Worm (Caenorhabditis elegans) whole organism, L1 larva: Measurements from ENCODE around the gene F48F7.6.

Source experiments
- ceh-82 ChIP-seq, 3 experiments: fragments of 150-350 bp in 1 of 3; sonication (generic microtip) in 2 of 3; optimal IDR thresholded peaks; 2 replicates each; lab custom pipeline; 2014 to 2017; ENCODE audit warnings: missing biosample characterization in 3 of 3, missing genetic modification characterization in 3 of 3
- egl-27 ChIP-seq, 2 experiments: fragments of 150-350 bp in 1 of 2; sonication (generic microtip); optimal IDR thresholded peaks; 3 replicates each; lab custom pipeline; 2017 to 2018; ENCODE audit warnings: missing biosample characterization in 2 of 2, missing genetic modification characterization in 2 of 2, missing genetic modification reagents in 2 of 2
- fkh-10 ChIP-seq: sonication (generic microtip); optimal IDR thresholded peaks from 2 replicates; lab custom pipeline; 2017; ENCODE audit warnings: missing biosample characterization, missing genetic modification reagents, missing genetic modification characterization
- fkh-8 ChIP-seq: sonication (generic microtip); optimal IDR thresholded peaks from 2 replicates; lab custom pipeline; 2016; ENCODE audit warnings: mild to moderate bottlenecking, missing genetic modification characterization, missing compliant biosample characterization
- lin-14 ChIP-seq: fragments of 200-800 bp; sonication (Bioruptor generic); optimal IDR thresholded peaks from 2 replicates; lab custom pipeline; 2018; ENCODE audit warnings: mild to moderate bottlenecking, missing genetic modification characterization, moderate library complexity, missing compliant biosample characterization
- mep-1 ChIP-seq: fragments of 150-350 bp; optimal IDR thresholded peaks from 2 replicates; lab custom pipeline; 2014; ENCODE audit warnings: missing biosample characterization, missing genetic modification characterization
- nhr-76 ChIP-seq: sonication (generic microtip); optimal IDR thresholded peaks from 2 replicates; lab custom pipeline; 2017; ENCODE audit warnings: missing biosample characterization, missing genetic modification characterization
- pag-3 ChIP-seq: sonication (generic microtip); optimal IDR thresholded peaks from 2 replicates; lab custom pipeline; 2017; ENCODE audit warnings: missing genetic modification characterization, mild to moderate bottlenecking, missing compliant biosample characterization, antibody characterized with exemption, borderline replicate concordance; ENCODE audit not compliant: insufficient read depth
- sox-4 ChIP-seq: sonication (generic microtip); optimal IDR thresholded peaks from 2 replicates; lab custom pipeline; 2016; ENCODE audit warnings: missing genetic modification characterization, missing compliant biosample characterization

DNA sequence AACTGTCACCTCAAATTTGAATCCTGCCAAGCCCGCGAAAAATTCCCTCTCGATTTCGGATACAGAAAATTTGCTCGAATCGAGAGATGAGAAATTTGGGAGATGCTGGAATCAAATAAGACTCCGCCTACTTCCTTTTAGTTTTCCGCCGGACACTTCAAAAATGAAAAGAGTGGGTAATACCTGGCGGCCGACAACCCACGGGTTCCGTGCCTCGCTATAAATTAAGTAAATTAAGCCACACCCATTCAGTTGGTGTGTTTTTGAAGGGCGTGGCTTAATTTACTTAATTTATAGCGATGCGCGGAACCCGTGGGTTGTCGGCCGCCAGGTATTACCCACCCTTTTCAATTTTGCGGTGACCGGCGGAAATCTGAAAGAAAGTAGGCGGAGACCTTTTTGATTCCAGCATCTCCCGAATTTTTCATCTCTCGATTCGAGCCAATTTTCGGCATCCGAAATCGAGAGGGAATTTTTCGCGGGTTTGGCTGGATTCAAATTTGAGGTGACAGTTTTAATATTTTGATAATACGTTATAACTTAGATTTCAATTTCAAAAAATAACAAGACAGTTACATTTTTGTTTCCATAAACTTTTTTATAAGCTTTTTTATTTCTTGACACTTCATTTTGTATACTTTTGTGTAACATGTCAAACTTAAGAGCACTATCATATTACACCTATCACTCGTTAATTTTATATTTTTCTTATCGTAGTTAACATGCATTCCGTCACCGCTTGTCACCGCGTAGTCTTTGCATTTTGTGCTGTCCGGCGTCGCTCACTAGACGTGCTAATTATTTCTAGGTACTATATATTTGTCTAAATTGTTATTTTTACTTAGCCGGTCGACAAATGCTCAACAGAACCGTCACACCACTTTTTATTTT is 30.7 kb upstream of the F48F7.6 start:
- TF ChIP-seq sox-4 (tag; lab: Kevin White, UChicago) (no peak), lin-14 (GFP tag; lab: Kevin White, UChicago) (no peak), mep-1 (tag; lab: Kevin White, UChicago) (no peak), ceh-82 (tag; optimal IDR thresholded peaks at IDR 0.05; lab: Kevin White, UChicago) (no peak), nhr-76 (no peak), pag-3 (tag; lab: Kevin White, UChicago) (no peak), egl-27 (tag; optimal IDR thresholded peaks at IDR 0.05; lab: Kevin White, UChicago) (no peak), fkh-8 (tag; lab: Kevin White, UChicago) (no peak), fkh-10 (GFP tag; lab: Kevin White, UChicago) (no peak)
